Fruit fly (Drosophila melanogaster) whole organism, embryonic: ENCODE measurements around the gene CG31404.
A peak's percentile ranks its signal among the peaks of the same experiment; 100 is the strongest.

Experiments
- Abd-B ChIP-seq: fragments of 200-800 bp; sonication (Bioruptor generic); optimal IDR thresholded peaks from 2 replicates; lab custom pipeline; 2018; ENCODE audit warnings: missing biosample characterization, mild to moderate bottlenecking, missing genetic modification characterization, moderate library complexity
- Ada2b ChIP-seq: fragments of 200-800 bp; sonication (Bioruptor generic); IDR thresholded peaks from 2 replicates; pipeline ENCODE4 v1.3.6; 2022; ENCODE audit warnings: missing biosample characterization, missing genetic modification characterization
- Asciz ChIP-seq: fragments of 200-800 bp; sonication (Bioruptor generic); optimal IDR thresholded peaks from 2 replicates; lab custom pipeline; 2017; ENCODE audit warnings: missing biosample characterization, mild to moderate bottlenecking, missing genetic modification characterization, missing genetic modification reagents
- CG10979 ChIP-seq: fragments of 200-800 bp; sonication (Bioruptor generic); optimal IDR thresholded peaks from 2 replicates; lab custom pipeline; 2018; ENCODE audit warnings: missing biosample characterization, mild to moderate bottlenecking, missing genetic modification characterization, moderate library complexity
- CG12236 ChIP-seq: fragments of 200-800 bp; sonication (Bioruptor generic); optimal IDR thresholded peaks from 2 replicates; lab custom pipeline; 2016; ENCODE audit warnings: missing biosample characterization, missing genetic modification characterization
- CG13624 ChIP-seq: fragments of 200-800 bp; sonication (Bioruptor generic); optimal IDR thresholded peaks from 2 replicates; lab custom pipeline; 2016; ENCODE audit warnings: missing biosample characterization, missing genetic modification characterization
- CG13775 ChIP-seq: fragments of 200-800 bp; sonication (Bioruptor generic); optimal IDR thresholded peaks from 3 replicates; lab custom pipeline; 2017; ENCODE audit warnings: missing biosample characterization, mild to moderate bottlenecking, missing genetic modification characterization
- CG14014 ChIP-seq: fragments of 200-800 bp; sonication (Bioruptor generic); IDR thresholded peaks from 2 replicates; pipeline ENCODE4 v1.3.6; 2022; ENCODE audit warnings: missing biosample characterization, missing genetic modification characterization
- CG15479 ChIP-seq: fragments of 200-800 bp; sonication (Bioruptor generic); optimal IDR thresholded peaks from 3 replicates; lab custom pipeline; 2019; ENCODE audit warnings: missing biosample characterization, mild to moderate bottlenecking, missing genetic modification characterization, moderate library complexity
- CG15601 ChIP-seq: fragments of 200-800 bp; sonication (Bioruptor generic); optimal IDR thresholded peaks from 3 replicates; lab custom pipeline; 2019; ENCODE audit warnings: missing biosample characterization, mild to moderate bottlenecking, missing genetic modification characterization, moderate library complexity
- CG15696 ChIP-seq: fragments of 200-800 bp; sonication (Bioruptor generic); optimal IDR thresholded peaks from 2 replicates; lab custom pipeline; 2019; ENCODE audit warnings: missing biosample characterization, mild to moderate bottlenecking, missing genetic modification characterization, moderate library complexity
- CG1647 ChIP-seq: fragments of 200-800 bp; sonication (Bioruptor generic); optimal IDR thresholded peaks from 3 replicates; lab custom pipeline; 2016; ENCODE audit warnings: missing biosample characterization, missing genetic modification characterization
- CG17829 ChIP-seq: fragments of 200-800 bp; optimal IDR thresholded peaks from 2 replicates; lab custom pipeline; 2019; ENCODE audit warnings: missing biosample characterization, mild to moderate bottlenecking, missing genetic modification characterization, moderate library complexity
- CG18262 ChIP-seq: fragments of 200-800 bp; optimal IDR thresholded peaks from 3 replicates; lab custom pipeline; 2019; ENCODE audit warnings: missing biosample characterization, mild to moderate bottlenecking, missing genetic modification characterization, moderate library complexity
- CG2712 ChIP-seq: fragments of 200-800 bp; optimal IDR thresholded peaks from 3 replicates; lab custom pipeline; 2019; ENCODE audit warnings: missing biosample characterization, mild to moderate bottlenecking, missing genetic modification characterization, moderate library complexity
- CG31388 ChIP-seq: fragments of 200-800 bp; sonication (Bioruptor generic); optimal IDR thresholded peaks from 2 replicates; lab custom pipeline; 2016; ENCODE audit warnings: missing biosample characterization, missing genetic modification characterization
- CG32767 ChIP-seq: fragments of 200-800 bp; sonication (Bioruptor generic); IDR thresholded peaks from 2 replicates; pipeline ENCODE4 v1.3.6; 2022; ENCODE audit warnings: missing biosample characterization, missing genetic modification characterization
- CG3281 ChIP-seq: fragments of 200-800 bp; sonication (Bioruptor generic); optimal IDR thresholded peaks from 3 replicates; lab custom pipeline; 2017; ENCODE audit warnings: missing biosample characterization, mild to moderate bottlenecking, missing genetic modification characterization
- CG33213 ChIP-seq: fragments of 200-800 bp; sonication (Bioruptor generic); optimal IDR thresholded peaks from 3 replicates; lab custom pipeline; 2016; ENCODE audit warnings: missing biosample characterization, missing genetic modification characterization
- CG4820 ChIP-seq: fragments of 200-800 bp; sonication (Bioruptor generic); optimal IDR thresholded peaks from 3 replicates; lab custom pipeline; 2016; ENCODE audit warnings: missing biosample characterization, missing genetic modification characterization
- CG5180 ChIP-seq: fragments of 200-800 bp; sonication (Bioruptor generic); optimal IDR thresholded peaks from 3 replicates; lab custom pipeline; 2017; ENCODE audit warnings: missing biosample characterization, missing genetic modification characterization, mild to moderate bottlenecking, moderate library complexity, missing genetic modification reagents
- CG7839 ChIP-seq: fragments of 200-800 bp; sonication (Bioruptor generic); optimal IDR thresholded peaks from 3 replicates; lab custom pipeline; 2018; ENCODE audit warnings: missing biosample characterization, mild to moderate bottlenecking, missing genetic modification characterization, moderate library complexity
- CG7963 ChIP-seq: fragments of 200-800 bp; sonication (Bioruptor generic); IDR thresholded peaks from 3 replicates; pipeline ENCODE4 v1.3.6; 2022; ENCODE audit warnings: missing biosample characterization, missing genetic modification characterization; ENCODE audit not compliant: partially characterized antibody
- CG8765 ChIP-seq: fragments of 200-800 bp; sonication (Bioruptor generic); IDR thresholded peaks from 2 replicates; pipeline ENCODE4 v1.3.6; 2022; ENCODE audit warnings: missing biosample characterization, missing genetic modification characterization
- CG8924 ChIP-seq: fragments of 200-800 bp; optimal IDR thresholded peaks from 3 replicates; lab custom pipeline; 2019; ENCODE audit warnings: missing biosample characterization, mild to moderate bottlenecking, missing genetic modification characterization, moderate library complexity
- Deaf1 ChIP-seq: fragments of 200-800 bp; optimal IDR thresholded peaks from 3 replicates; lab custom pipeline; 2019; ENCODE audit warnings: missing biosample characterization, mild to moderate bottlenecking, missing genetic modification characterization, moderate library complexity
- Doc3 ChIP-seq: fragments of 200-800 bp; sonication (Bioruptor generic); IDR thresholded peaks from 3 replicates; pipeline ENCODE4 v1.3.6; 2022; ENCODE audit warnings: missing biosample characterization, missing genetic modification characterization; ENCODE audit not compliant: partially characterized antibody
- Elba2 ChIP-seq: fragments of 200-800 bp; sonication (Bioruptor generic); optimal IDR thresholded peaks from 3 replicates; lab custom pipeline; 2016; ENCODE audit warnings: missing biosample characterization, missing genetic modification characterization
- Gug ChIP-seq: fragments of 200-800 bp; sonication (Bioruptor generic); IDR thresholded peaks from 4 replicates; pipeline ENCODE4 v1.3.6; 2022; ENCODE audit warnings: missing biosample characterization, missing genetic modification characterization
- H15 ChIP-seq: fragments of 200-800 bp; sonication (Bioruptor generic); IDR thresholded peaks from 3 replicates; pipeline ENCODE4 v1.3.6; 2022; ENCODE audit warnings: missing biosample characterization, missing genetic modification characterization
- HmgD ChIP-seq: fragments of 200-800 bp; sonication (Bioruptor generic); optimal IDR thresholded peaks from 3 replicates; lab custom pipeline; 2016; ENCODE audit warnings: missing biosample characterization, missing genetic modification characterization
- Lim3 ChIP-seq: fragments of 200-800 bp; sonication (Bioruptor generic); IDR thresholded peaks from 2 replicates; pipeline ENCODE4 v1.3.6; 2022; ENCODE audit warnings: missing biosample characterization, missing genetic modification characterization
- Nf-YA ChIP-seq: fragments of 200-800 bp; sonication (Bioruptor generic); IDR thresholded peaks from 2 replicates; pipeline ENCODE4 v1.3.6; 2022; ENCODE audit warnings: missing biosample characterization, missing genetic modification characterization
- Oli ChIP-seq: fragments of 200-800 bp; sonication (Bioruptor generic); optimal IDR thresholded peaks from 2 replicates; lab custom pipeline; 2018; ENCODE audit warnings: missing biosample characterization, mild to moderate bottlenecking, missing genetic modification characterization, moderate library complexity
- Spps ChIP-seq: fragments of 200-800 bp; sonication (Bioruptor generic); optimal IDR thresholded peaks from 2 replicates; lab custom pipeline; 2018; ENCODE audit warnings: missing biosample characterization, mild to moderate bottlenecking, missing genetic modification characterization
- Xbp1 ChIP-seq: fragments of 200-800 bp; sonication (Bioruptor generic); optimal IDR thresholded peaks from 3 replicates; lab custom pipeline; 2016; ENCODE audit warnings: missing biosample characterization, mild to moderate bottlenecking, missing genetic modification characterization
- al ChIP-seq: fragments of 200-800 bp; sonication (Bioruptor generic); IDR thresholded peaks from 2 replicates; pipeline ENCODE4 v1.3.6; 2022; ENCODE audit warnings: missing biosample characterization, missing genetic modification characterization
- az2 ChIP-seq: fragments of 200-800 bp; sonication (Bioruptor generic); optimal IDR thresholded peaks from 3 replicates; lab custom pipeline; 2016; ENCODE audit warnings: missing biosample characterization, missing genetic modification characterization
- chm ChIP-seq: fragments of 200-800 bp; sonication (Bioruptor generic); IDR thresholded peaks from 2 replicates; pipeline ENCODE4 v1.3.6; 2022; ENCODE audit warnings: missing biosample characterization, missing genetic modification characterization
- ems ChIP-seq: fragments of 200-800 bp; sonication (Bioruptor generic); optimal IDR thresholded peaks from 3 replicates; lab custom pipeline; 2016; ENCODE audit warnings: missing biosample characterization, missing genetic modification characterization
- gem ChIP-seq: fragments of 200-800 bp; sonication (Bioruptor generic); optimal IDR thresholded peaks from 2 replicates; lab custom pipeline; 2019; ENCODE audit warnings: missing biosample characterization, mild to moderate bottlenecking, missing genetic modification characterization, moderate library complexity
- lola ChIP-seq, 3 experiments: fragments of >200 bp in 2 of 3; fragments of 200-800 bp in 1 of 3; sonication (Bioruptor generic) in 1 of 3; optimal IDR thresholded peaks; 2 replicates each; lab custom pipeline; 2017 to 2019; ENCODE audit warnings: missing biosample characterization in 3 of 3, missing genetic modification characterization in 3 of 3, mild to moderate bottlenecking in 1 of 3, moderate library complexity in 1 of 3
- odd ChIP-seq: fragments of 200-800 bp; sonication (Bioruptor generic); optimal IDR thresholded peaks from 2 replicates; lab custom pipeline; 2017; ENCODE audit warnings: missing biosample characterization, mild to moderate bottlenecking, missing genetic modification characterization
- repo ChIP-seq: fragments of 200-800 bp; sonication (Bioruptor generic); optimal IDR thresholded peaks from 2 replicates; lab custom pipeline; 2016; ENCODE audit warnings: missing biosample characterization, missing genetic modification characterization
- sens ChIP-seq: fragments of 200-800 bp; sonication (Bioruptor generic); peaks from one replicate; lab custom pipeline; 2016; ENCODE audit warnings: missing biosample characterization, missing genetic modification characterization
- sob ChIP-seq: fragments of 200-800 bp; sonication (Bioruptor generic); IDR thresholded peaks from 2 replicates; pipeline ENCODE4 v1.3.6; 2022; ENCODE audit warnings: missing biosample characterization, missing genetic modification characterization
- tll ChIP-seq, 2 experiments: fragments of 200-800 bp in 1 of 2; fragments of >200 bp in 1 of 2; sonication (Bioruptor generic) in 1 of 2; optimal IDR thresholded peaks; 2 replicates each; lab custom pipeline; 2017 to 2019; ENCODE audit warnings: missing biosample characterization in 2 of 2, missing genetic modification characterization in 2 of 2, mild to moderate bottlenecking in 1 of 2, moderate library complexity in 1 of 2
- twi ChIP-seq: fragments of 200-800 bp; optimal IDR thresholded peaks from 2 replicates; lab custom pipeline; 2019; ENCODE audit warnings: missing biosample characterization, mild to moderate bottlenecking, missing genetic modification characterization, moderate library complexity
- wdn ChIP-seq: fragments of 200-800 bp; sonication (Bioruptor generic); IDR thresholded peaks from 2 replicates; pipeline ENCODE4 v1.3.6; 2022; ENCODE audit warnings: missing biosample characterization, missing genetic modification characterization
- zf30C ChIP-seq: fragments of 200-800 bp; sonication (Bioruptor generic); optimal IDR thresholded peaks from 3 replicates; lab custom pipeline; 2018; ENCODE audit warnings: missing biosample characterization, mild to moderate bottlenecking, missing genetic modification characterization

The CG31404 gene

dm6 chr3R:19343534-19344325, 32.1 kb downstream of the CG31404 start (continued):
- TF ChIP-seq Ada2b (GFP tag; lab: Robert Waterston, UW), result no peak
- TF ChIP-seq CG18262 (tag; lab: Kevin White, UChicago), result peak; percentile 72
- TF ChIP-seq sob (GFP tag; lab: Robert Waterston, UW), result no peak
- TF ChIP-seq Deaf1 (tag; lab: Kevin White, UChicago), result no peak
- TF ChIP-seq ems (GFP tag; lab: Kevin White, UChicago), result no peak
- no peak for TF ChIP-seq CG1647
- TF ChIP-seq CG15479 (GFP tag; lab: Kevin White, UChicago), result no peak
- peak; percentile 55 for TF ChIP-seq CG8924 (tag; lab: Kevin White, UChicago)
- no peak for TF ChIP-seq HmgD (GFP tag; lab: Kevin White, UChicago)
- TF ChIP-seq CG15601, result no peak
- no peak for TF ChIP-seq al (GFP tag; lab: Robert Waterston, UW)
- TF ChIP-seq Doc3 (GFP tag; lab: Robert Waterston, UW), result no peak
- TF ChIP-seq CG13775, result no peak
- TF ChIP-seq CG3281 (GFP tag; lab: Kevin White, UChicago), result no peak
- peak in 1 of 3 experiments; percentile 53 for TF ChIP-seq lola (GFP tag; optimal IDR thresholded peaks at IDR 0.05; lab: Kevin White, UChicago)
- no peak for TF ChIP-seq Nf-YA (GFP tag; lab: Robert Waterston, UW)
- no peak for TF ChIP-seq Spps (tag; lab: Kevin White, UChicago)
- peak; percentile 7 for TF ChIP-seq Elba2 (GFP tag; lab: Kevin White, UChicago)
- peak; percentile 59 for TF ChIP-seq CG2712 (tag; lab: Kevin White, UChicago)
- TF ChIP-seq CG31388, result no peak
- no peak for TF ChIP-seq CG7963 (GFP tag; lab: Robert Waterston, UW)
- TF ChIP-seq CG5180 (GFP tag; lab: Kevin White, UChicago), result no peak
- TF ChIP-seq CG7839 (tag; lab: Kevin White, UChicago), result no peak
- TF ChIP-seq CG17829 (tag; lab: Kevin White, UChicago), result peak; percentile 52
- TF ChIP-seq zf30C (GFP tag; lab: Kevin White, UChicago), result peak; percentile 75
- peak; percentile 92 for TF ChIP-seq twi (tag; lab: Kevin White, UChicago)
- no peak for TF ChIP-seq H15 (GFP tag; lab: Robert Waterston, UW)
- TF ChIP-seq CG13624 (GFP tag; lab: Kevin White, UChicago), result no peak
- TF ChIP-seq CG12236, result no peak
- TF ChIP-seq wdn (GFP tag; lab: Robert Waterston, UW), result no peak
- peak; percentile 85 for TF ChIP-seq CG15696 (tag; lab: Kevin White, UChicago)
- TF ChIP-seq Abd-B, result no peak
- TF ChIP-seq chm (GFP tag; lab: Robert Waterston, UW), result no peak
- TF ChIP-seq sens (GFP tag; lab: Kevin White, UChicago), result peak; percentile 6
- no peak for TF ChIP-seq Gug (GFP tag; lab: Robert Waterston, UW)
- TF ChIP-seq CG14014 (GFP tag; lab: Robert Waterston, UW), result no peak
- TF ChIP-seq Lim3, result no peak
- TF ChIP-seq tll (GFP tag; optimal IDR thresholded peaks at IDR 0.05; lab: Kevin White, UChicago), result peak in 1 of 2 experiments; percentile 5
- TF ChIP-seq CG33213 (GFP tag; lab: Kevin White, UChicago), result no peak
- peak; percentile 49 for TF ChIP-seq CG10979 (tag; lab: Kevin White, UChicago)
- no peak for TF ChIP-seq odd (GFP tag; lab: Kevin White, UChicago)
- TF ChIP-seq repo (GFP tag; lab: Kevin White, UChicago), result no peak
- TF ChIP-seq Oli (tag; lab: Kevin White, UChicago), result no peak
- TF ChIP-seq CG4820 (GFP tag; lab: Kevin White, UChicago), result no peak
- TF ChIP-seq CG32767 (GFP tag; lab: Robert Waterston, UW), result no peak
- no peak for TF ChIP-seq Xbp1 (GFP tag; lab: Kevin White, UChicago)
- peak; percentile 34 for TF ChIP-seq gem (tag; lab: Kevin White, UChicago)
- TF ChIP-seq CG8765 (GFP tag; lab: Robert Waterston, UW), result peak; percentile 65; the same call in 1 of the 2 replicates
- TF ChIP-seq Asciz (GFP tag; lab: Kevin White, UChicago), result no peak
- TF ChIP-seq az2 (GFP tag; lab: Kevin White, UChicago), result no peak
